Worm (Caenorhabditis elegans) whole organism, young adult: Measurements from ENCODE around the gene srsx-22.

Experiments
- K11D2.4 ChIP-seq: fragments of 200-800 bp; sonication (Bioruptor generic); IDR thresholded peaks from 2 replicates; pipeline ENCODE4 v1.3.6; 2022; ENCODE audit warnings: missing genetic modification reagents, missing genetic modification characterization, missing compliant biosample characterization
- akir-1 ChIP-seq: fragments of 200-800 bp; sonication (Bioruptor generic); optimal IDR thresholded peaks from 2 replicates; lab custom pipeline; 2018; ENCODE audit warnings: mild to moderate bottlenecking, missing genetic modification characterization, moderate library complexity, missing compliant biosample characterization
- ama-1 ChIP-seq, 3 experiments: fragments of 150-350 bp in 1 of 3; sonication (generic microtip) in 2 of 3; optimal IDR thresholded peaks; 2 replicates each; lab custom pipeline; 2014 to 2018; ENCODE audit warnings: missing biosample characterization in 2 of 3, missing genetic modification characterization in 2 of 3, missing genetic modification reagents in 2 of 3
- ceh-91 ChIP-seq: fragments of 200-800 bp; sonication (Bioruptor generic); IDR thresholded peaks from 2 replicates; pipeline ENCODE4 v1.3.6; 2022; ENCODE audit warnings: missing genetic modification reagents, missing genetic modification characterization, missing compliant biosample characterization
- lin-26 ChIP-seq: fragments of 200-800 bp; sonication (Bioruptor generic); IDR thresholded peaks from 2 replicates; pipeline ENCODE4 v1.3.6; 2022; ENCODE audit warnings: missing genetic modification reagents, missing genetic modification characterization, missing compliant biosample characterization
- lsl-1 ChIP-seq: fragments of 200-800 bp; sonication (Bioruptor generic); optimal IDR thresholded peaks from 2 replicates; lab custom pipeline; 2018; ENCODE audit warnings: mild to moderate bottlenecking, missing genetic modification characterization, moderate library complexity, missing compliant biosample characterization
- madf-10 ChIP-seq: sonication (generic microtip); optimal IDR thresholded peaks from 2 replicates; lab custom pipeline; 2016; ENCODE audit warnings: mild to moderate bottlenecking, missing genetic modification characterization, missing compliant biosample characterization
- mcd-1 ChIP-seq: fragments of 200-800 bp; sonication (Bioruptor generic); IDR thresholded peaks from 2 replicates; pipeline ENCODE4 v1.3.6; 2022; ENCODE audit warnings: missing genetic modification reagents, missing genetic modification characterization, missing compliant biosample characterization
- sea-2 ChIP-seq: fragments of 200-800 bp; sonication (Bioruptor generic); IDR thresholded peaks from 2 replicates; pipeline ENCODE4 v1.3.6; 2022; ENCODE audit warnings: missing genetic modification characterization, missing compliant biosample characterization
- snpc-1.3 ChIP-seq: sonication (generic microtip); optimal IDR thresholded peaks from 2 replicates; lab custom pipeline; 2017; ENCODE audit warnings: missing genetic modification characterization, mild to moderate bottlenecking, missing compliant biosample characterization, antibody characterized with exemption, moderate library complexity, missing genotype, missing genetic modification reagents; ENCODE audit not compliant: insufficient read depth
- snpc-4 ChIP-seq, 5 experiments: fragments of 150-350 bp in 1 of 5; sonication (generic microtip) in 4 of 5; optimal IDR thresholded peaks; 2 replicates each; lab custom pipeline; 2014 to 2018; ENCODE audit warnings: missing genetic modification characterization in 5 of 5, missing biosample characterization in 3 of 5, antibody characterized with exemption in 2 of 5, mild to moderate bottlenecking in 2 of 5, missing compliant biosample characterization in 2 of 5, missing genotype in 2 of 5, moderate library complexity in 2 of 5, missing genetic modification reagents in 1 of 5
- tlf-1 ChIP-seq: fragments of 200-800 bp; sonication (Bioruptor generic); optimal IDR thresholded peaks from 2 replicates; lab custom pipeline; 2018; ENCODE audit warnings: mild to moderate bottlenecking, missing genetic modification characterization, missing compliant biosample characterization
- unc-62 ChIP-seq: fragments of 150-350 bp; optimal IDR thresholded peaks from 2 replicates; lab custom pipeline; 2014; ENCODE audit warnings: missing biosample characterization, missing genetic modification reagents, missing genetic modification characterization

ce11 chrV:8304461-8305195 is 46.8 kb upstream of the srsx-22 start, which contains the start of gene W02D7.11:
- TF ChIP-seq ama-1 (optimal IDR thresholded peaks at IDR 0.05; lab: Kevin White, UChicago) (no peak), ama-1 (GFP tag; optimal IDR thresholded peaks at IDR 0.05; lab: Kevin White, UChicago) (no peak), K11D2.4 (GFP tag; lab: Robert Waterston, UW) (no peak), lin-26 (no peak), madf-10 (tag; lab: Kevin White, UChicago) (no peak), snpc-1.3 (tag; lab: Kevin White, UChicago) (no peak), tlf-1 (GFP tag; lab: Kevin White, UChicago) (no peak), sea-2 (GFP tag; lab: Robert Waterston, UW) (no peak), unc-62 (no peak), snpc-4 (GFP tag; optimal IDR thresholded peaks at IDR 0.05; lab: Kevin White, UChicago) (no peak), snpc-4 (tag; optimal IDR thresholded peaks at IDR 0.05; lab: Kevin White, UChicago) (no peak), lsl-1 (GFP tag; lab: Kevin White, UChicago) (no peak), ceh-91 (GFP tag; lab: Robert Waterston, UW) (no peak), mcd-1 (no peak), akir-1 (GFP tag; lab: Kevin White, UChicago) (no peak)
